Worm (Caenorhabditis elegans) whole organism, L4 larva: ENCODE data around the gene C08B6.10.

ENCODE experiments used
- Y48G9A.11 ChIP-seq: fragments of 200-800 bp; sonication (Bioruptor generic); IDR thresholded peaks from 2 replicates; pipeline ENCODE4 v1.3.6; 2022; ENCODE audit warnings: missing genetic modification reagents, missing genetic modification characterization, missing compliant biosample characterization
- daf-8 ChIP-seq: fragments of 200-800 bp; sonication (Bioruptor generic); IDR thresholded peaks from 2 replicates; pipeline ENCODE4 v1.3.6; 2022; ENCODE audit warnings: missing genetic modification characterization, missing compliant biosample characterization
- duxl-1 ChIP-seq: sonication (generic microtip); optimal IDR thresholded peaks from 2 replicates; lab custom pipeline; 2016; ENCODE audit warnings: mild to moderate bottlenecking, missing genetic modification characterization, moderate library complexity, missing compliant biosample characterization; ENCODE audit not compliant: poor library complexity
- lir-3 ChIP-seq: sonication (generic microtip); optimal IDR thresholded peaks from 2 replicates; lab custom pipeline; 2016; ENCODE audit warnings: mild to moderate bottlenecking, missing genetic modification characterization, missing compliant biosample characterization
- madf-9 ChIP-seq: fragments of 200-800 bp; sonication (Bioruptor generic); conservative IDR thresholded peaks from 2 replicates; pipeline ENCODE4 v1.3.6; 2022; ENCODE audit warnings: missing genetic modification reagents, missing genetic modification characterization, missing compliant biosample characterization
- mes-2 ChIP-seq: sonication (generic microtip); optimal IDR thresholded peaks from 2 replicates; lab custom pipeline; 2016; ENCODE audit warnings: missing genotype, mild to moderate bottlenecking, missing genetic modification characterization, missing compliant biosample characterization; ENCODE audit not compliant: poor library complexity, severe bottlenecking
- nhr-28 ChIP-seq: fragments of 150-350 bp; optimal IDR thresholded peaks from 2 replicates; lab custom pipeline; 2014; ENCODE audit warnings: missing biosample characterization, missing genetic modification characterization
- nhr-6 ChIP-seq: fragments of 150-350 bp; optimal IDR thresholded peaks from 2 replicates; lab custom pipeline; 2014; ENCODE audit warnings: missing biosample characterization, missing genetic modification characterization
- nhr-76 ChIP-seq: fragments of 150-350 bp; optimal IDR thresholded peaks from 2 replicates; lab custom pipeline; 2014; ENCODE audit warnings: missing biosample characterization, missing genetic modification characterization
- pha-4 ChIP-seq, 2 experiments: fragments of 150-350 bp in 1 of 2; fragments of 200-800 bp in 1 of 2; sonication (Bioruptor generic) in 1 of 2; IDR thresholded peaks in 1 of 2; optimal IDR thresholded peaks in 1 of 2; 2 replicates each; pipeline versions ENCODE4 v1.3.6 to Lab custom; 2014 to 2022; ENCODE audit warnings: missing genetic modification characterization in 2 of 2, missing genetic modification reagents in 2 of 2, missing biosample characterization in 1 of 2, missing compliant biosample characterization in 1 of 2
- skn-1 ChIP-seq: fragments of 150-350 bp; optimal IDR thresholded peaks from 2 replicates; lab custom pipeline; 2014; ENCODE audit warnings: missing biosample characterization, missing genetic modification characterization
- snpc-1.2 ChIP-seq: fragments of 200-800 bp; sonication (Bioruptor generic); IDR thresholded peaks from 2 replicates; pipeline ENCODE4 v1.3.6; 2022; ENCODE audit warnings: missing genetic modification reagents, missing genetic modification characterization, missing compliant biosample characterization
- spr-1 ChIP-seq: sonication (generic microtip); optimal IDR thresholded peaks from 2 replicates; lab custom pipeline; 2016; ENCODE audit warnings: mild to moderate bottlenecking, missing genetic modification characterization, missing compliant biosample characterization
- tra-1 ChIP-seq: fragments of 200-800 bp; sonication (Bioruptor generic); IDR thresholded peaks from 2 replicates; pipeline ENCODE4 v1.3.6; 2022; ENCODE audit warnings: missing genetic modification reagents, missing genetic modification characterization, missing compliant biosample characterization
- unc-39 ChIP-seq: sonication (generic microtip); optimal IDR thresholded peaks from 2 replicates; lab custom pipeline; 2017; ENCODE audit warnings: missing biosample characterization, missing genetic modification characterization
- zip-11 ChIP-seq: fragments of 200-800 bp; sonication (Bioruptor generic); IDR thresholded peaks from 2 replicates; pipeline ENCODE4 v1.3.6; 2022; ENCODE audit warnings: missing genetic modification characterization, missing compliant biosample characterization
- zip-2 ChIP-seq: fragments of 150-350 bp; optimal IDR thresholded peaks from 2 replicates; lab custom pipeline; 2014; ENCODE audit warnings: missing biosample characterization, missing genetic modification characterization

Gene C08B6.10

DNA sequence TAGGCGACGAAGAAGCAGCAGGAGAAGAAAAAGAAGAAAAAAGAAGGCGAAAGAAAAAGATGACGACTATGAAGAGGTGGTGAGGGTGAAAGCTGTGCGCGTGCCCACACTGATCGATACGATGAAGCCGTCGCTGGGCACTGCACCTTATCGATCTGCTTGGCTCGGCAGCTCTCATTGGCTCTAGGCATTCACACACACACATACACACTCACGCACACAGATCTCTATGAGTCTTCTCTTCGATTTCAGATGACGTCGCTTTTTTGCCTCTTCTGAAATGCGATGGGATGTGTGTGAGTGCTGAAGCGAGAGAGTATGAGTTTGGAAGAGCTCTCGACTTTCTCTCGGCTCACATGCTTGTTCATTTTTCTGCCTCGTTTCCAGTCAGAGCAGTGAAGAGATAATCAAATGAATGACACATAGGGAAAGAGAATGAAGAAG is 49.4 kb downstream of the C08B6.10 start (continued):
- TF ChIP-seq skn-1 (tag; lab: Kevin White, UChicago): no peak
- TF ChIP-seq nhr-6 (tag; lab: Kevin White, UChicago): no peak
- no peak for TF ChIP-seq daf-8 (GFP tag; lab: Robert Waterston, UW)
- no peak for TF ChIP-seq snpc-1.2
- no peak for TF ChIP-seq zip-2 (tag; lab: Kevin White, UChicago)
- TF ChIP-seq nhr-76 (tag; lab: Kevin White, UChicago): no peak
- no peak for TF ChIP-seq zip-11 (GFP tag; lab: Robert Waterston, UW)
- no peak for TF ChIP-seq Y48G9A.11
- TF ChIP-seq pha-4 (GFP tag; IDR thresholded peaks at IDR 0.05; lab: Robert Waterston, UW): no peak
- TF ChIP-seq pha-4 (tag; optimal IDR thresholded peaks at IDR 0.05; lab: Kevin White, UChicago): no peak
- no peak for TF ChIP-seq duxl-1 (tag; lab: Kevin White, UChicago)
- TF ChIP-seq tra-1 (GFP tag; lab: Robert Waterston, UW): peak; percentile 36; the same call in 1 of the 2 replicates
- peak; percentile 34 for TF ChIP-seq mes-2 (tag; lab: Kevin White, UChicago)
- TF ChIP-seq unc-39: no peak
- no peak for TF ChIP-seq nhr-28 (tag; lab: Kevin White, UChicago)
- TF ChIP-seq spr-1 (tag; lab: Kevin White, UChicago): no peak
- no peak for TF ChIP-seq madf-9
- TF ChIP-seq lir-3 (tag; lab: Kevin White, UChicago): no peak
- TF ChIP-seq, all 104 proteins: peak for 31
